Worm (Caenorhabditis elegans): ENCODE measurements around the gene R151.1.

The R151.1 gene

ce11 chrIII:7263028-7263427 is 46.7 kb downstream of the R151.1 start:
- no peak for TF ChIP-seq ces-1 (GFP tag; optimal IDR thresholded peaks at IDR 0.05)
- TF ChIP-seq nhr-2 (tag; optimal IDR thresholded peaks at IDR 0.05): no peak
- TF ChIP-seq snpc-4 (tag; optimal IDR thresholded peaks at IDR 0.05): no peak
- no peak for TF ChIP-seq ceh-43 (GFP tag; optimal IDR thresholded peaks at IDR 0.05)
- no peak for TF ChIP-seq lin-13 (tag; optimal IDR thresholded peaks at IDR 0.05)
- no peak for TF ChIP-seq drap-1 (GFP tag; optimal IDR thresholded peaks at IDR 0.05)
- TF ChIP-seq tbx-8 (GFP tag; optimal IDR thresholded peaks at IDR 0.05): no peak
- no peak for TF ChIP-seq sem-2 (GFP tag; optimal IDR thresholded peaks at IDR 0.05)
- TF ChIP-seq cnd-1 (tag; optimal IDR thresholded peaks at IDR 0.05): no peak
- TF ChIP-seq elt-3 (tag; optimal IDR thresholded peaks at IDR 0.05): no peak
- TF ChIP-seq ceh-39 (tag; optimal IDR thresholded peaks at IDR 0.05): no peak
- TF ChIP-seq sptf-1 (tag; optimal IDR thresholded peaks at IDR 0.05): no peak
- TF ChIP-seq mep-1 (tag; optimal IDR thresholded peaks at IDR 0.05): no peak
- TF ChIP-seq mab-5 (tag; optimal IDR thresholded peaks at IDR 0.05): no peak
